Fruit fly (Drosophila melanogaster) whole organism, wandering third instar larva: ENCODE results near the gene Pp2C1.

Experiments
- CG9705 ChIP-seq: fragments of 200-800 bp; sonication (Bioruptor generic); optimal IDR thresholded peaks from 2 replicates; lab custom pipeline; 2018; ENCODE audit warnings: missing biosample characterization, mild to moderate bottlenecking, missing genetic modification characterization
- Dfd ChIP-seq: fragments of >200 bp; optimal IDR thresholded peaks from 2 replicates; lab custom pipeline; 2017; ENCODE audit warnings: missing biosample characterization, missing genetic modification characterization
- Myc ChIP-seq: fragments of >200 bp; optimal IDR thresholded peaks from 2 replicates; lab custom pipeline; 2017
- N ChIP-seq: fragments of >200 bp; optimal IDR thresholded peaks from 2 replicates; lab custom pipeline; 2018; ENCODE audit warnings: missing biosample characterization, missing external identifiers, missing genetic modification characterization
- Rel ChIP-seq, 2 experiments: fragments of 200-800 bp; sonication (Bioruptor generic) in 1 of 2; optimal IDR thresholded peaks; 2 replicates in 1 of 2; 3 replicates in 1 of 2; lab custom pipeline; 2016 to 2019; ENCODE audit warnings: mild to moderate bottlenecking in 2 of 2, missing biosample characterization in 2 of 2, missing genetic modification characterization in 2 of 2, moderate library complexity in 1 of 2
- dsf ChIP-seq: sonication (Bioruptor generic); optimal IDR thresholded peaks from 2 replicates; lab custom pipeline; 2016; ENCODE audit warnings: missing biosample characterization, missing genetic modification characterization, borderline replicate concordance
- ey ChIP-seq: fragments of 200-800 bp; sonication (Bioruptor generic); optimal IDR thresholded peaks from 2 replicates; lab custom pipeline; 2016; ENCODE audit warnings: missing biosample characterization, missing genetic modification characterization
- fru ChIP-seq: fragments of 200-800 bp; sonication (Bioruptor generic); optimal IDR thresholded peaks from 3 replicates; lab custom pipeline; 2016; ENCODE audit warnings: missing biosample characterization, mild to moderate bottlenecking, missing genetic modification characterization
- pan ChIP-seq: fragments of >200 bp; optimal IDR thresholded peaks from 2 replicates; lab custom pipeline; 2017
- psq ChIP-seq: fragments of 200-800 bp; sonication (Bioruptor generic); optimal IDR thresholded peaks from 3 replicates; lab custom pipeline; 2017; ENCODE audit warnings: missing biosample characterization, mild to moderate bottlenecking, missing genetic modification characterization, moderate library complexity
- rgr ChIP-seq: fragments of 200-800 bp; sonication (Bioruptor generic); optimal IDR thresholded peaks from 3 replicates; lab custom pipeline; 2016; ENCODE audit warnings: missing biosample characterization, mild to moderate bottlenecking, missing genetic modification characterization

dm6 chrX:4690767-4691166, 4.1 kb upstream of the Pp2C1 start:
- TF ChIP-seq fru (GFP tag; lab: Kevin White, UChicago) (no peak), Myc (no peak), Rel (GFP tag; optimal IDR thresholded peaks at IDR 0.05; lab: Kevin White, UChicago) (no peak), Rel (tag; optimal IDR thresholded peaks at IDR 0.05; lab: Kevin White, UChicago) (no peak), pan (lab: Kevin White, UChicago) (no peak), CG9705 (GFP tag; lab: Kevin White, UChicago) (no peak), Dfd (GFP tag; lab: Kevin White, UChicago) (no peak), N (GFP tag; lab: Kevin White, UChicago) (no peak), rgr (GFP tag; lab: Kevin White, UChicago) (no peak), ey (GFP tag; lab: Kevin White, UChicago) (no peak), dsf (no peak), psq (GFP tag; lab: Kevin White, UChicago) (no peak)
